Worm (Caenorhabditis elegans) whole organism, L4 larva: Measurements from ENCODE around the gene M151.1.

Experiments used
- F26F4.8 ChIP-seq: fragments of 200-800 bp; sonication (Bioruptor generic); conservative IDR thresholded peaks from 2 replicates; pipeline ENCODE4 v1.3.6; 2022; ENCODE audit warnings: missing genetic modification characterization, missing compliant biosample characterization
- F37D6.2 ChIP-seq: sonication (generic microtip); optimal IDR thresholded peaks from 2 replicates; lab custom pipeline; 2016; ENCODE audit warnings: mild to moderate bottlenecking, missing genetic modification characterization, missing compliant biosample characterization
- F44E2.7 ChIP-seq: fragments of 200-800 bp; sonication (Bioruptor generic); IDR thresholded peaks from 2 replicates; pipeline ENCODE4 v2.1.2; 2022; ENCODE audit warnings: missing genetic modification characterization, missing compliant biosample characterization
- F49E8.2 ChIP-seq: sonication (generic microtip); optimal IDR thresholded peaks from 2 replicates; lab custom pipeline; 2016; ENCODE audit warnings: missing compliant biosample characterization, mild to moderate bottlenecking, missing genetic modification characterization, borderline replicate concordance
- Y48G9A.11 ChIP-seq: fragments of 200-800 bp; sonication (Bioruptor generic); IDR thresholded peaks from 2 replicates; pipeline ENCODE4 v1.3.6; 2022; ENCODE audit warnings: missing genetic modification reagents, missing genetic modification characterization, missing compliant biosample characterization
- attf-4 ChIP-seq: sonication (generic microtip); optimal IDR thresholded peaks from 3 replicates; lab custom pipeline; 2017; ENCODE audit warnings: missing biosample characterization, missing genetic modification characterization
- ceh-28 ChIP-seq: fragments of 150-350 bp; optimal IDR thresholded peaks from 2 replicates; lab custom pipeline; 2014; ENCODE audit warnings: missing biosample characterization, missing genetic modification reagents, missing genetic modification characterization
- ceh-32 ChIP-seq: sonication (generic microtip); optimal IDR thresholded peaks from 2 replicates; lab custom pipeline; 2016; ENCODE audit warnings: mild to moderate bottlenecking, missing genetic modification characterization, missing compliant biosample characterization; ENCODE audit not compliant: poor library complexity
- ceh-62 ChIP-seq: sonication (generic microtip); optimal IDR thresholded peaks from 2 replicates; lab custom pipeline; 2017; ENCODE audit warnings: missing biosample characterization, missing genetic modification characterization
- cey-2 ChIP-seq: sonication (generic microtip); optimal IDR thresholded peaks from 3 replicates; lab custom pipeline; 2017; ENCODE audit warnings: missing genetic modification characterization, mild to moderate bottlenecking, missing compliant biosample characterization, antibody characterized with exemption, borderline replicate concordance; ENCODE audit not compliant: insufficient read depth
- dmd-6 ChIP-seq: fragments of 200-800 bp; sonication (Bioruptor generic); IDR thresholded peaks from 2 replicates; pipeline ENCODE4 v1.3.6; 2022; ENCODE audit warnings: missing genetic modification reagents, missing genetic modification characterization, missing compliant biosample characterization
- dpl-1 ChIP-seq: fragments of 150-350 bp; optimal IDR thresholded peaks from 2 replicates; lab custom pipeline; 2014; ENCODE audit warnings: missing biosample characterization, missing genetic modification reagents, missing genetic modification characterization
- gei-8 ChIP-seq: fragments of 200-800 bp; sonication (Bioruptor generic); optimal IDR thresholded peaks from 2 replicates; lab custom pipeline; 2018; ENCODE audit warnings: mild to moderate bottlenecking, missing genetic modification characterization, missing compliant biosample characterization
- hif-1 ChIP-seq, 2 experiments: sonication (generic microtip); optimal IDR thresholded peaks; 2 replicates each; lab custom pipeline; 2016 to 2017; ENCODE audit warnings: missing compliant biosample characterization in 2 of 2, missing genetic modification characterization in 2 of 2, missing genetic modification reagents in 2 of 2, missing genotype in 2 of 2, mild to moderate bottlenecking in 1 of 2
- hlh-11 ChIP-seq: fragments of 200-800 bp; sonication (Bioruptor generic); optimal IDR thresholded peaks from 2 replicates; lab custom pipeline; 2018; ENCODE audit warnings: mild to moderate bottlenecking, missing genetic modification characterization, missing compliant biosample characterization
- hlh-30 ChIP-seq: sonication (generic microtip); optimal IDR thresholded peaks from 2 replicates; lab custom pipeline; 2017; ENCODE audit warnings: antibody characterized with exemption, mild to moderate bottlenecking, missing genetic modification characterization, missing compliant biosample characterization; ENCODE audit not compliant: insufficient read depth
- jun-1 ChIP-seq: fragments of 150-350 bp; optimal IDR thresholded peaks from 2 replicates; lab custom pipeline; 2014; ENCODE audit warnings: missing biosample characterization, missing genetic modification reagents, missing genetic modification characterization
- lin-13 ChIP-seq: fragments of 150-350 bp; optimal IDR thresholded peaks from 2 replicates; lab custom pipeline; 2014; ENCODE audit warnings: missing biosample characterization, missing genetic modification reagents, missing genetic modification characterization
- lin-29 ChIP-seq: fragments of 200-800 bp; sonication (Bioruptor generic); IDR thresholded peaks from 2 replicates; pipeline ENCODE4 v1.3.6; 2022; ENCODE audit warnings: missing genetic modification reagents, missing genetic modification characterization, missing compliant biosample characterization
- lir-3 ChIP-seq: sonication (generic microtip); optimal IDR thresholded peaks from 2 replicates; lab custom pipeline; 2016; ENCODE audit warnings: mild to moderate bottlenecking, missing genetic modification characterization, missing compliant biosample characterization
- mdl-1 ChIP-seq, 2 experiments: fragments of 150-350 bp in 1 of 2; sonication (generic microtip) in 1 of 2; optimal IDR thresholded peaks; 2 replicates each; lab custom pipeline; 2014 to 2017; ENCODE audit warnings: missing biosample characterization in 2 of 2, missing genetic modification characterization in 2 of 2
- mdt-29 ChIP-seq: fragments of 200-800 bp; sonication (Bioruptor generic); IDR thresholded peaks from 2 replicates; pipeline ENCODE4 v1.3.6; 2022; ENCODE audit warnings: missing genetic modification reagents, missing genetic modification characterization, missing compliant biosample characterization
- mxl-2 ChIP-seq: fragments of 200-800 bp; sonication (Bioruptor generic); conservative IDR thresholded peaks from 2 replicates; pipeline ENCODE4 v1.3.6; 2022; ENCODE audit warnings: missing genetic modification reagents, missing genetic modification characterization, missing compliant biosample characterization
- mxl-3 ChIP-seq: fragments of 200-800 bp; sonication (Bioruptor generic); optimal IDR thresholded peaks from 2 replicates; lab custom pipeline; 2018; ENCODE audit warnings: mild to moderate bottlenecking, missing genetic modification characterization, missing compliant biosample characterization
- nhr-48 ChIP-seq: sonication (generic microtip); optimal IDR thresholded peaks from 2 replicates; lab custom pipeline; 2016; ENCODE audit warnings: mild to moderate bottlenecking, missing genetic modification characterization, missing compliant biosample characterization
- nhr-6 ChIP-seq: fragments of 150-350 bp; optimal IDR thresholded peaks from 2 replicates; lab custom pipeline; 2014; ENCODE audit warnings: missing biosample characterization, missing genetic modification characterization
- nhr-77 ChIP-seq: fragments of 150-350 bp; optimal IDR thresholded peaks from 2 replicates; lab custom pipeline; 2014; ENCODE audit warnings: missing biosample characterization, missing genetic modification characterization
- pha-4 ChIP-seq, 2 experiments: fragments of 150-350 bp in 1 of 2; fragments of 200-800 bp in 1 of 2; sonication (Bioruptor generic) in 1 of 2; IDR thresholded peaks in 1 of 2; optimal IDR thresholded peaks in 1 of 2; 2 replicates each; pipeline versions ENCODE4 v1.3.6 to Lab custom; 2014 to 2022; ENCODE audit warnings: missing genetic modification characterization in 2 of 2, missing genetic modification reagents in 2 of 2, missing biosample characterization in 1 of 2, missing compliant biosample characterization in 1 of 2
- pqm-1 ChIP-seq: sonication (generic microtip); optimal IDR thresholded peaks from 2 replicates; lab custom pipeline; 2017; ENCODE audit warnings: missing biosample characterization, missing genetic modification characterization
- saeg-2 ChIP-seq: fragments of 200-800 bp; sonication (Bioruptor generic); IDR thresholded peaks from 2 replicates; pipeline ENCODE4 v1.3.6; 2022; ENCODE audit warnings: missing genetic modification reagents, missing genetic modification characterization, missing compliant biosample characterization
- spr-1 ChIP-seq: sonication (generic microtip); optimal IDR thresholded peaks from 2 replicates; lab custom pipeline; 2016; ENCODE audit warnings: mild to moderate bottlenecking, missing genetic modification characterization, missing compliant biosample characterization
- tag-97 ChIP-seq: fragments of 200-800 bp; sonication (Bioruptor generic); IDR thresholded peaks from 2 replicates; pipeline ENCODE4 v1.3.6; 2022; ENCODE audit warnings: missing genetic modification characterization, missing compliant biosample characterization
- unc-130 ChIP-seq: sonication (generic microtip); optimal IDR thresholded peaks from 2 replicates; lab custom pipeline; 2016; ENCODE audit warnings: missing genetic modification reagents, missing genetic modification characterization, missing compliant biosample characterization
- unc-39 ChIP-seq: sonication (generic microtip); optimal IDR thresholded peaks from 2 replicates; lab custom pipeline; 2017; ENCODE audit warnings: missing biosample characterization, missing genetic modification characterization
- unc-62 ChIP-seq, 3 experiments: fragments of 150-350 bp in 1 of 3; sonication (generic microtip); optimal IDR thresholded peaks in 2 of 3; peaks in 1 of 3; 1 replicate in 1 of 3; 2 replicates in 2 of 3; lab custom pipeline; 2014 to 2017; ENCODE audit warnings: missing biosample characterization in 3 of 3, missing genetic modification characterization in 3 of 3, missing genetic modification reagents in 3 of 3, missing genotype in 1 of 3
- zfp-2 ChIP-seq: sonication (generic microtip); optimal IDR thresholded peaks from 2 replicates; lab custom pipeline; 2016; ENCODE audit warnings: mild to moderate bottlenecking, missing genetic modification characterization, missing compliant biosample characterization

M151.1 gene

ce11 chrII:3630810-3631209 lies 10.5 kb upstream of the M151.1 start, which contains the start of gene M151.2 (continued):
- no peak for TF ChIP-seq mxl-3
- TF ChIP-seq, all 104 proteins: peak for 0

ce11 chrII:3634765-3635164 lies 6.5 kb upstream of the M151.1 start:
- TF ChIP-seq unc-62 (GFP tag; optimal IDR thresholded peaks at IDR 0.05 in 1 of 2; lab: Kevin White, UChicago), result peak in 1 of 2 experiments; percentile 82
- TF ChIP-seq unc-62 (tag; optimal IDR thresholded peaks at IDR 0.05; lab: Kevin White, UChicago), result no peak
- no peak for TF ChIP-seq nhr-6 (tag; lab: Kevin White, UChicago)
- TF ChIP-seq unc-130 (GFP tag; lab: Kevin White, UChicago), result no peak
- no peak for TF ChIP-seq F44E2.7 (GFP tag; lab: Robert Waterston, UW)
- TF ChIP-seq zfp-2, result no peak
- no peak for TF ChIP-seq dpl-1 (GFP tag; lab: Kevin White, UChicago)
- no peak for TF ChIP-seq lin-29 (GFP tag; lab: Robert Waterston, UW)
- TF ChIP-seq ceh-28 (tag; lab: Kevin White, UChicago), result no peak
- TF ChIP-seq mdt-29 (GFP tag; lab: Robert Waterston, UW), result no peak

ce11 chrII:3639238-3639637 lies 2.1 kb upstream of the M151.1 start, which contains the start of gene fbxb-31:
Gene fbxb-31 (minus strand): TSS chrII:3639338.
- no peak for TF ChIP-seq F26F4.8
- TF ChIP-seq hlh-30 (tag; lab: Kevin White, UChicago), result no peak

- no peak for TF ChIP-seq saeg-2 (GFP tag; lab: Robert Waterston, UW)
- TF ChIP-seq F49E8.2, result no peak
- no peak for TF ChIP-seq lin-13 (GFP tag; lab: Kevin White, UChicago)
- TF ChIP-seq F37D6.2 (tag; lab: Kevin White, UChicago), result no peak
- no peak for TF ChIP-seq hlh-11 (tag; lab: Kevin White, UChicago)
- TF ChIP-seq pqm-1 (tag; lab: Kevin White, UChicago), result no peak
- no peak for TF ChIP-seq spr-1 (tag; lab: Kevin White, UChicago)
- no peak for TF ChIP-seq ceh-28 (tag; lab: Kevin White, UChicago)
- TF ChIP-seq attf-4 (tag; lab: Kevin White, UChicago), result no peak
- no peak for TF ChIP-seq mxl-2 (GFP tag; lab: Robert Waterston, UW)
- no peak for TF ChIP-seq ceh-62 (tag; lab: Kevin White, UChicago)
- no peak for TF ChIP-seq jun-1 (tag; lab: Kevin White, UChicago)
- no peak for TF ChIP-seq nhr-77 (tag; lab: Kevin White, UChicago)
- TF ChIP-seq nhr-48, result no peak
Measured at ce11 chrII:3640197-3640596, 1.1 kb upstream of the M151.1 start, which contains the start of gene M151.10. Gene M151.10 (minus strand): TSS chrII:3640297.

ce11 chrII:3647111-3647510 lies 5.8 kb downstream of the M151.1 start, which contains the start of gene fbxb-33:
Gene fbxb-33 (plus strand): TSS chrII:3647411.
- TF ChIP-seq mdl-1 (tag; optimal IDR thresholded peaks at IDR 0.05; lab: Kevin White, UChicago) (no peak), dmd-6 (GFP tag; lab: Robert Waterston, UW) (no peak), tag-97 (GFP tag; lab: Robert Waterston, UW) (no peak), saeg-2 (GFP tag; lab: Robert Waterston, UW) (no peak), pha-4 (GFP tag; IDR thresholded peaks at IDR 0.05; lab: Robert Waterston, UW) (no peak), pha-4 (tag; optimal IDR thresholded peaks at IDR 0.05; lab: Kevin White, UChicago) (no peak), lir-3 (tag; lab: Kevin White, UChicago) (no peak), hif-1 (tag; optimal IDR thresholded peaks at IDR 0.05; lab: Kevin White, UChicago) (no peak), unc-62 (GFP tag; optimal IDR thresholded peaks at IDR 0.05 in 1 of 2; lab: Kevin White, UChicago) (no peak), unc-62 (tag; optimal IDR thresholded peaks at IDR 0.05; lab: Kevin White, UChicago) (no peak), unc-39 (tag; lab: Kevin White, UChicago) (no peak), cey-2 (tag; lab: Kevin White, UChicago) (no peak), F26F4.8 (no peak), ceh-32 (tag; lab: Kevin White, UChicago) (no peak), Y48G9A.11 (GFP tag; lab: Robert Waterston, UW) (no peak), gei-8 (GFP tag; lab: Kevin White, UChicago) (no peak)
